Worm (Caenorhabditis elegans) whole organism, L4/young adult: ENCODE results near the gene slc-17.1.

Source experiments
- W03F9.2 ChIP-seq: fragments of 150-350 bp; optimal IDR thresholded peaks from 2 replicates; lab custom pipeline; 2014; ENCODE audit warnings: missing biosample characterization, missing genetic modification characterization
- him-1 ChIP-seq: sonication (generic microtip); optimal IDR thresholded peaks from 2 replicates; lab custom pipeline; 2016; ENCODE audit warnings: missing genotype, missing genetic modification reagents, missing genetic modification characterization, missing compliant biosample characterization

DNA sequence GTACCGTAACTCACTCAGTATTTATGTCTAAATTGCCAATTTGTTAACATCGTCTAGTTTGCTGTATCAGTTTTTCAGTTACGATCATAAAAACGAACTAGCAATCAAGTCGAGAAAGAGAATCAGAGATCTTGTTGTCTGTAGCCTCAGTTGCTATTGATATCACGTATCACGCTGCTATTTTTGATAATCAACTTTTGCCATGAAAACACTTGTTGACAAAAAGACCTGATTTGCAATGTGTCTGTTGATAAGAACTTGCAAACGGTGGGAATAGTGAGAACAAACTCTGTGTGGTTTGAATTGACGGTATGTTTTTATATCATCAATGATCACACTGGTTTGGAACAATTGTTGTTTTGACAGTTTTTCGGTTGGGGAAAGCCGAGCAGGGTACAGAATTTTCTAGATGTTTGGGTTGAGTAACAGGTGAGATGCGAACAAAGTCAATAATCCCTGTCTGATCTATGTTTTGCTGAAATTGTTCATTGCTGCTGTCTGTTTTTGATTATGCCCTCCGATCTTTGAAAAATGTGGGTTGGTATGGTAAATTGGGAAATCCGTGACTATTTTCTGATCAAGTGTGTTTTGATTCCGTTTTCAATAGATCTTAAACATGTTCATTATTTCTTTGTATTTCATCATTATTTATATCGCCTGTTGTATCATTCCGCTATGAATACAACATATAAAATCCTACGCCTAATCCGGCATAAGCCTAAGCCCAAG, 44.5 kb upstream of the slc-17.1 start:
- TF ChIP-seq him-1 (tag; lab: Kevin White, UChicago), result no peak
- no peak for TF ChIP-seq W03F9.2
